Fruit fly (Drosophila melanogaster) whole organism, prepupa: ENCODE data around the gene mRpL46.

Experiments used
- Blimp-1 ChIP-seq: fragments of 200-800 bp; sonication (Bioruptor generic); optimal IDR thresholded peaks from 3 replicates; lab custom pipeline; 2017; ENCODE audit warnings: missing biosample characterization, missing genetic modification characterization, mild to moderate bottlenecking, moderate library complexity, missing genetic modification reagents
- CG10669 ChIP-seq: fragments of 200-800 bp; sonication (Bioruptor generic); optimal IDR thresholded peaks from 3 replicates; lab custom pipeline; 2018; ENCODE audit warnings: missing biosample characterization, mild to moderate bottlenecking, missing genetic modification characterization, moderate library complexity
- CG11294 ChIP-seq: fragments of 200-800 bp; sonication (Bioruptor generic); IDR thresholded peaks from 2 replicates; pipeline ENCODE4 v1.3.6; 2022; ENCODE audit warnings: missing biosample characterization, missing genetic modification characterization
- CG1621 ChIP-seq: fragments of 200-800 bp; sonication (Bioruptor generic); optimal IDR thresholded peaks from 3 replicates; lab custom pipeline; 2018; ENCODE audit warnings: missing biosample characterization, mild to moderate bottlenecking, missing genetic modification characterization
- CG16779 ChIP-seq: fragments of 200-800 bp; sonication (Bioruptor generic); optimal IDR thresholded peaks from 3 replicates; lab custom pipeline; 2017; ENCODE audit warnings: missing biosample characterization, mild to moderate bottlenecking, missing genetic modification characterization
- CG3032 ChIP-seq: fragments of 200-800 bp; optimal IDR thresholded peaks from 2 replicates; lab custom pipeline; 2019; ENCODE audit warnings: missing biosample characterization, mild to moderate bottlenecking, missing genetic modification characterization, moderate library complexity
- CG31627 ChIP-seq: fragments of 200-800 bp; sonication (Bioruptor generic); optimal IDR thresholded peaks from 3 replicates; lab custom pipeline; 2016; ENCODE audit warnings: missing biosample characterization, missing genetic modification characterization
- CG32006 ChIP-seq: fragments of 200-800 bp; sonication (Bioruptor generic); optimal IDR thresholded peaks from 3 replicates; lab custom pipeline; 2017; ENCODE audit warnings: missing biosample characterization, mild to moderate bottlenecking, missing genetic modification characterization
- CG34406 ChIP-seq: fragments of 200-800 bp; sonication (Bioruptor generic); optimal IDR thresholded peaks from 3 replicates; lab custom pipeline; 2016; ENCODE audit warnings: missing biosample characterization, missing genetic modification characterization
- CG3919 ChIP-seq: fragments of 200-800 bp; sonication (Bioruptor generic); optimal IDR thresholded peaks from 3 replicates; lab custom pipeline; 2016; ENCODE audit warnings: missing biosample characterization, missing genetic modification characterization
- CG6163 ChIP-seq: fragments of 200-800 bp; sonication (Bioruptor generic); IDR thresholded peaks from 3 replicates; pipeline ENCODE4 v1.3.6; 2022; ENCODE audit warnings: missing biosample characterization, missing genetic modification characterization
- CG6276 ChIP-seq: fragments of 200-800 bp; sonication (Bioruptor generic); optimal IDR thresholded peaks from 2 replicates; lab custom pipeline; 2017; ENCODE audit warnings: missing biosample characterization, mild to moderate bottlenecking, missing genetic modification characterization
- CG6808 ChIP-seq: fragments of 200-800 bp; sonication (Bioruptor generic); optimal IDR thresholded peaks from 3 replicates; lab custom pipeline; 2017; ENCODE audit warnings: missing biosample characterization, missing genetic modification characterization, mild to moderate bottlenecking, moderate library complexity, missing genetic modification reagents
- CG6854 ChIP-seq: fragments of 200-800 bp; sonication (Bioruptor generic); optimal IDR thresholded peaks from 2 replicates; lab custom pipeline; 2017; ENCODE audit warnings: missing biosample characterization, mild to moderate bottlenecking, missing genetic modification characterization
- CG8119 ChIP-seq: fragments of 200-800 bp; sonication (Bioruptor generic); IDR thresholded peaks from 3 replicates; pipeline ENCODE4 v1.3.6; 2022; ENCODE audit warnings: missing biosample characterization, missing genetic modification characterization
- CG8632 ChIP-seq: fragments of 200-800 bp; sonication (Bioruptor generic); optimal IDR thresholded peaks from 3 replicates; lab custom pipeline; 2016; ENCODE audit warnings: missing biosample characterization, missing genetic modification characterization
- CG9139 ChIP-seq: fragments of 200-800 bp; sonication (Bioruptor generic); optimal IDR thresholded peaks from 3 replicates; lab custom pipeline; 2017; ENCODE audit warnings: missing biosample characterization, mild to moderate bottlenecking, missing genetic modification characterization
- Eip78C ChIP-seq: fragments of 200-800 bp; sonication (Bioruptor generic); peaks from one replicate; lab custom pipeline; 2016; ENCODE audit warnings: missing biosample characterization, missing genetic modification characterization
- Eip93F ChIP-seq: fragments of 200-800 bp; sonication (Bioruptor generic); optimal IDR thresholded peaks from 2 replicates; lab custom pipeline; 2016; ENCODE audit warnings: missing biosample characterization, mild to moderate bottlenecking, missing genetic modification characterization
- Ets21C ChIP-seq: fragments of 200-800 bp; sonication (Bioruptor generic); optimal IDR thresholded peaks from 3 replicates; lab custom pipeline; 2016; ENCODE audit warnings: missing biosample characterization, missing genetic modification characterization
- Ets96B ChIP-seq: fragments of 200-800 bp; optimal IDR thresholded peaks from 2 replicates; lab custom pipeline; 2019; ENCODE audit warnings: missing biosample characterization, mild to moderate bottlenecking, missing genetic modification characterization, moderate library complexity
- Gug ChIP-seq: fragments of 200-800 bp; sonication (Bioruptor generic); IDR thresholded peaks from 2 replicates; pipeline ENCODE4 v1.3.6; 2022; ENCODE audit warnings: missing biosample characterization, missing genetic modification characterization
- Hr38 ChIP-seq: sonication (Bioruptor generic); optimal IDR thresholded peaks from 2 replicates; lab custom pipeline; 2016; ENCODE audit warnings: missing biosample characterization, missing genetic modification characterization
- Hr39 ChIP-seq: fragments of 200-800 bp; sonication (Bioruptor generic); optimal IDR thresholded peaks from 2 replicates; lab custom pipeline; 2016; ENCODE audit warnings: missing biosample characterization, missing genetic modification characterization
- Hr4 ChIP-seq: fragments of 200-800 bp; sonication (Bioruptor generic); optimal IDR thresholded peaks from 3 replicates; lab custom pipeline; 2016; ENCODE audit warnings: missing biosample characterization, missing genetic modification characterization
- Lpt ChIP-seq: fragments of 200-800 bp; sonication (Bioruptor generic); optimal IDR thresholded peaks from 3 replicates; lab custom pipeline; 2016; ENCODE audit warnings: missing biosample characterization, missing genetic modification characterization
- Smox ChIP-seq: fragments of 200-800 bp; sonication (Bioruptor generic); optimal IDR thresholded peaks from 3 replicates; lab custom pipeline; 2016; ENCODE audit warnings: missing biosample characterization, missing genetic modification characterization
- Sox102F ChIP-seq: fragments of 200-800 bp; sonication (Bioruptor generic); optimal IDR thresholded peaks from 2 replicates; lab custom pipeline; 2016; ENCODE audit warnings: missing biosample characterization, mild to moderate bottlenecking, missing genetic modification characterization
- achi ChIP-seq: fragments of 200-800 bp; sonication (Bioruptor generic); optimal IDR thresholded peaks from 3 replicates; lab custom pipeline; 2016; ENCODE audit warnings: missing biosample characterization, missing genetic modification characterization
- acj6 ChIP-seq: fragments of 200-800 bp; sonication (Bioruptor generic); optimal IDR thresholded peaks from 3 replicates; lab custom pipeline; 2016; ENCODE audit warnings: missing biosample characterization, missing genetic modification characterization
- cyc ChIP-seq: fragments of 200-800 bp; sonication (Bioruptor generic); optimal IDR thresholded peaks from 3 replicates; lab custom pipeline; 2016; ENCODE audit warnings: missing biosample characterization, missing genetic modification characterization
- dac ChIP-seq: fragments of 200-800 bp; sonication (Bioruptor generic); optimal IDR thresholded peaks from 2 replicates; lab custom pipeline; 2017; ENCODE audit warnings: missing biosample characterization, mild to moderate bottlenecking, missing genetic modification characterization
- dsx ChIP-seq: fragments of 200-800 bp; optimal IDR thresholded peaks from 3 replicates; lab custom pipeline; 2019; ENCODE audit warnings: missing biosample characterization, mild to moderate bottlenecking, missing genetic modification characterization, moderate library complexity; ENCODE audit not compliant: poor library complexity, severe bottlenecking
- fd59A ChIP-seq: fragments of 200-800 bp; sonication (Bioruptor generic); optimal IDR thresholded peaks from 2 replicates; lab custom pipeline; 2017; ENCODE audit warnings: missing biosample characterization, mild to moderate bottlenecking, missing genetic modification characterization, missing genetic modification reagents
- lz ChIP-seq: fragments of 200-800 bp; sonication (Bioruptor generic); optimal IDR thresholded peaks from 3 replicates; lab custom pipeline; 2016; ENCODE audit warnings: missing biosample characterization, missing genetic modification characterization
- net ChIP-seq: fragments of 200-800 bp; sonication (Bioruptor generic); optimal IDR thresholded peaks from 3 replicates; lab custom pipeline; 2016; ENCODE audit warnings: missing biosample characterization, missing genetic modification characterization
- salr ChIP-seq, 2 experiments: fragments of 200-800 bp; sonication (Bioruptor generic); optimal IDR thresholded peaks; 3 replicates each; lab custom pipeline; 2016 to 2018; ENCODE audit warnings: missing biosample characterization in 2 of 2, missing genetic modification characterization in 2 of 2, mild to moderate bottlenecking in 1 of 2
- spab ChIP-seq: fragments of 200-800 bp; sonication (Bioruptor generic); optimal IDR thresholded peaks from 2 replicates; lab custom pipeline; 2017; ENCODE audit warnings: missing biosample characterization, mild to moderate bottlenecking, missing genetic modification characterization, missing genetic modification reagents
- ss ChIP-seq, 2 experiments: fragments of 200-800 bp; sonication (Bioruptor generic); optimal IDR thresholded peaks; 2 replicates in 1 of 2; 3 replicates in 1 of 2; lab custom pipeline; 2017 to 2018; ENCODE audit warnings: mild to moderate bottlenecking in 2 of 2, missing biosample characterization in 2 of 2, missing genetic modification characterization in 2 of 2, moderate library complexity in 1 of 2
- svp ChIP-seq: fragments of 200-800 bp; sonication (Bioruptor generic); peaks from one replicate; lab custom pipeline; 2016; ENCODE audit warnings: missing biosample characterization, missing genetic modification characterization
- topi ChIP-seq: fragments of 200-800 bp; sonication (Bioruptor generic); optimal IDR thresholded peaks from 3 replicates; lab custom pipeline; 2016; ENCODE audit warnings: missing biosample characterization, missing genetic modification characterization
- vri ChIP-seq: fragments of 200-800 bp; sonication (Bioruptor generic); optimal IDR thresholded peaks from 3 replicates; lab custom pipeline; 2016; ENCODE audit warnings: missing biosample characterization, mild to moderate bottlenecking, missing genetic modification characterization

Gene mRpL46

dm6 chr3L:1777249-1777648 is at the start of gene mRpL46, which contains the start of gene CG2021:
Gene mRpL46 (plus strand): TSS chr3L:1777439.
Gene CG2021 (minus strand): TSS chr3L:1777411.
- TF ChIP-seq net (GFP tag; lab: Kevin White, UChicago) (no peak), acj6 (GFP tag; lab: Kevin White, UChicago) (no peak), CG31627 (GFP tag; lab: Kevin White, UChicago) (no peak), Lpt (GFP tag; lab: Kevin White, UChicago) (no peak), Smox (no peak), ss (GFP tag; optimal IDR thresholded peaks at IDR 0.05; lab: Kevin White, UChicago) (no peak), Gug (GFP tag; lab: Robert Waterston, UW) (no peak), Sox102F (GFP tag; lab: Kevin White, UChicago) (no peak)

dm6 chr3L:1729380-1730159 is 47.7 kb upstream of the mRpL46 start:
- TF ChIP-seq CG6854 (GFP tag; lab: Kevin White, UChicago) (peak; percentile 34), Eip93F (GFP tag; lab: Kevin White, UChicago) (no peak), Hr38 (GFP tag; lab: Kevin White, UChicago) (no peak), CG6276 (GFP tag; lab: Kevin White, UChicago) (no peak), Blimp-1 (no peak), Hr4 (GFP tag; lab: Kevin White, UChicago) (no peak)

- peak; percentile 96 for TF ChIP-seq Blimp-1
- TF ChIP-seq Ets96B (tag; lab: Kevin White, UChicago): no peak
- TF ChIP-seq dsx (GFP tag; lab: Kevin White, UChicago): peak; percentile 33
- TF ChIP-seq Eip78C: peak; percentile 25
- peak; percentile 16 for TF ChIP-seq CG6808 (GFP tag; lab: Kevin White, UChicago)
- peak in 1 of 2 experiments; percentile 61 for TF ChIP-seq ss (GFP tag; optimal IDR thresholded peaks at IDR 0.05; lab: Kevin White, UChicago)
These were observed 47.1 kb upstream of the mRpL46 start for dm6 chr3L:1730160-1730595.

dm6 chr3L:1730873-1731272 is 46.4 kb upstream of the mRpL46 start, which contains the start of gene drpr:
Gene drpr (minus strand): TSS chr3L:1731107.
- TF ChIP-seq CG6163 (GFP tag; lab: Robert Waterston, UW): peak; percentile 57; the same call in 2 of the 3 replicates
- TF ChIP-seq Hr39 (GFP tag; lab: Kevin White, UChicago): no peak
- peak; percentile 47 for TF ChIP-seq CG6854 (GFP tag; lab: Kevin White, UChicago)
- TF ChIP-seq CG9139 (GFP tag; lab: Kevin White, UChicago): peak; percentile 30
- TF ChIP-seq Ets96B (tag; lab: Kevin White, UChicago): peak; percentile 16
- no peak for TF ChIP-seq Blimp-1
- TF ChIP-seq CG34406: no peak
- TF ChIP-seq Lpt (GFP tag; lab: Kevin White, UChicago): no peak
- no peak for TF ChIP-seq CG11294 (GFP tag; lab: Robert Waterston, UW)
- TF ChIP-seq CG32006 (GFP tag; lab: Kevin White, UChicago): no peak
- peak; percentile 29; the same call in 2 of the 3 replicates for TF ChIP-seq CG8119 (GFP tag; lab: Robert Waterston, UW)
- TF ChIP-seq spab (GFP tag; lab: Kevin White, UChicago): no peak
- no peak for TF ChIP-seq fd59A (GFP tag; lab: Kevin White, UChicago)
- no peak for TF ChIP-seq Ets21C (GFP tag; lab: Kevin White, UChicago)
- TF ChIP-seq CG16779 (tag; lab: Kevin White, UChicago): peak; percentile 1
- no peak for TF ChIP-seq cyc (GFP tag; lab: Kevin White, UChicago)
- TF ChIP-seq CG3032: peak; percentile 15
- peak; percentile 31 for TF ChIP-seq lz (GFP tag; lab: Kevin White, UChicago)
- TF ChIP-seq achi (GFP tag; lab: Kevin White, UChicago): no peak
- TF ChIP-seq CG3919 (GFP tag; lab: Kevin White, UChicago): peak; percentile 16
- no peak for TF ChIP-seq Smox
- no peak for TF ChIP-seq salr (GFP tag; optimal IDR thresholded peaks at IDR 0.05; lab: Kevin White, UChicago)
- no peak for TF ChIP-seq CG8632 (GFP tag; lab: Kevin White, UChicago)
- TF ChIP-seq dsx (GFP tag; lab: Kevin White, UChicago): peak; percentile 37
- TF ChIP-seq svp (GFP tag; lab: Kevin White, UChicago): peak; percentile 72
- TF ChIP-seq CG31627 (GFP tag; lab: Kevin White, UChicago): no peak
- TF ChIP-seq Hr38 (GFP tag; lab: Kevin White, UChicago): no peak
- TF ChIP-seq topi: peak; percentile 47
- TF ChIP-seq CG1621 (tag; lab: Kevin White, UChicago): peak; percentile 20
- no peak for TF ChIP-seq CG10669
- peak; percentile 24 for TF ChIP-seq vri (GFP tag; lab: Kevin White, UChicago)
- TF ChIP-seq ss (GFP tag; optimal IDR thresholded peaks at IDR 0.05; lab: Kevin White, UChicago): peak in 1 of 2 experiments; percentile 15
- TF ChIP-seq dac (GFP tag; lab: Kevin White, UChicago): no peak
- TF ChIP-seq Hr4 (GFP tag; lab: Kevin White, UChicago): no peak
